Worm (Caenorhabditis elegans) whole organism, L1 larva: ENCODE data around the gene cfim-2.
A peak's percentile ranks its signal among the peaks of the same experiment; 100 is the strongest.

ENCODE experiments used
- C04F5.9 ChIP-seq: sonication (generic microtip); optimal IDR thresholded peaks from 2 replicates; lab custom pipeline; 2016; ENCODE audit warnings: missing genetic modification characterization, missing compliant biosample characterization
- C16A3.4 ChIP-seq: fragments of 150-350 bp; optimal IDR thresholded peaks from 2 replicates; lab custom pipeline; 2014; ENCODE audit warnings: missing biosample characterization, missing genetic modification characterization
- F16B12.6 ChIP-seq: fragments of 150-350 bp; optimal IDR thresholded peaks from 2 replicates; lab custom pipeline; 2014; ENCODE audit warnings: missing biosample characterization, missing genetic modification characterization
- Y116A8C.19 ChIP-seq: sonication (generic microtip); optimal IDR thresholded peaks from 2 replicates; lab custom pipeline; 2016; ENCODE audit warnings: missing compliant biosample characterization, missing genetic modification characterization, borderline replicate concordance
- aha-1 ChIP-seq: fragments of 150-350 bp; optimal IDR thresholded peaks from 2 replicates; lab custom pipeline; 2014; ENCODE audit warnings: missing biosample characterization, missing genetic modification characterization
- aly-2 ChIP-seq: fragments of 150-350 bp; optimal IDR thresholded peaks from 2 replicates; lab custom pipeline; 2014; ENCODE audit warnings: missing biosample characterization, missing genetic modification characterization
- ama-1 ChIP-seq: fragments of 150-350 bp; optimal IDR thresholded peaks from 2 replicates; lab custom pipeline; 2014
- blmp-1 ChIP-seq: fragments of 150-350 bp; optimal IDR thresholded peaks from 2 replicates; lab custom pipeline; 2014; ENCODE audit warnings: missing biosample characterization, missing genetic modification characterization
- ceh-63 ChIP-seq: fragments of 200-800 bp; sonication (Bioruptor generic); optimal IDR thresholded peaks from 2 replicates; lab custom pipeline; 2018; ENCODE audit warnings: mild to moderate bottlenecking, missing genetic modification characterization, missing compliant biosample characterization
- ceh-8 ChIP-seq: fragments of 200-800 bp; sonication (Bioruptor generic); optimal IDR thresholded peaks from 2 replicates; lab custom pipeline; 2018; ENCODE audit warnings: mild to moderate bottlenecking, missing genetic modification characterization, moderate library complexity, missing compliant biosample characterization
- ceh-90 ChIP-seq: sonication (generic microtip); optimal IDR thresholded peaks from 2 replicates; lab custom pipeline; 2016; ENCODE audit warnings: missing genetic modification characterization, missing compliant biosample characterization
- dsc-1 ChIP-seq: sonication (generic microtip); optimal IDR thresholded peaks from 2 replicates; lab custom pipeline; 2016; ENCODE audit warnings: mild to moderate bottlenecking, missing genetic modification characterization, missing compliant biosample characterization
- efl-1 ChIP-seq, 4 experiments: fragments of 150-350 bp; optimal IDR thresholded peaks in 3 of 4; peaks in 1 of 4; 1 replicate in 1 of 4; 2 replicates in 3 of 4; lab custom pipeline; 2014; ENCODE audit warnings: missing biosample characterization in 2 of 4, missing genetic modification characterization in 2 of 4, missing genetic modification reagents in 2 of 4
- egl-13 ChIP-seq: sonication (generic microtip); optimal IDR thresholded peaks from 2 replicates; lab custom pipeline; 2016; ENCODE audit warnings: missing genotype, missing genetic modification reagents, missing genetic modification characterization, missing compliant biosample characterization
- elt-2 ChIP-seq: sonication (generic microtip); optimal IDR thresholded peaks from 2 replicates; lab custom pipeline; 2016; ENCODE audit warnings: missing genetic modification characterization, mild to moderate bottlenecking, inconsistent platforms, missing compliant biosample characterization, missing genetic modification reagents
- elt-3 ChIP-seq, 6 experiments: fragments of 150-350 bp in 1 of 6; sonication (generic microtip); optimal IDR thresholded peaks; 2 replicates each; lab custom pipeline; 2017 to 2018; ENCODE audit warnings: missing biosample characterization in 6 of 6, missing genetic modification characterization in 6 of 6, inconsistent platforms in 1 of 6
- fkh-8 ChIP-seq: sonication (generic microtip); optimal IDR thresholded peaks from 2 replicates; lab custom pipeline; 2016; ENCODE audit warnings: mild to moderate bottlenecking, missing genetic modification characterization, missing compliant biosample characterization
- grh-1 ChIP-seq: fragments of 200-800 bp; sonication (Bioruptor generic); IDR thresholded peaks from 2 replicates; pipeline ENCODE4 v1.3.6; 2022; ENCODE audit warnings: missing genetic modification reagents, missing genetic modification characterization, missing compliant biosample characterization
- hlh-17 ChIP-seq: fragments of 200-800 bp; sonication (Bioruptor generic); optimal IDR thresholded peaks from 2 replicates; lab custom pipeline; 2018; ENCODE audit warnings: missing genetic modification characterization, mild to moderate bottlenecking, missing compliant biosample characterization, moderate library complexity, borderline replicate concordance
- hpl-2 ChIP-seq: fragments of 150-350 bp; optimal IDR thresholded peaks from 2 replicates; lab custom pipeline; 2014; ENCODE audit warnings: missing biosample characterization, missing genetic modification reagents, missing genetic modification characterization
- irx-1 ChIP-seq: sonication (generic microtip); optimal IDR thresholded peaks from 2 replicates; lab custom pipeline; 2016; ENCODE audit warnings: missing genetic modification characterization, missing compliant biosample characterization
- jun-1 ChIP-seq: fragments of 150-350 bp; optimal IDR thresholded peaks from 2 replicates; lab custom pipeline; 2014; ENCODE audit warnings: missing biosample characterization, missing genetic modification reagents, missing genetic modification characterization
- lin-13 ChIP-seq: fragments of 150-350 bp; optimal IDR thresholded peaks from 2 replicates; lab custom pipeline; 2014; ENCODE audit warnings: missing biosample characterization, missing genetic modification reagents, missing genetic modification characterization
- lin-14 ChIP-seq: fragments of 200-800 bp; sonication (Bioruptor generic); optimal IDR thresholded peaks from 2 replicates; lab custom pipeline; 2018; ENCODE audit warnings: mild to moderate bottlenecking, missing genetic modification characterization, moderate library complexity, missing compliant biosample characterization
- lin-35 ChIP-seq, 2 experiments: fragments of 150-350 bp; optimal IDR thresholded peaks; 2 replicates each; lab custom pipeline; 2014; ENCODE audit warnings: missing biosample characterization in 2 of 2, missing genetic modification characterization in 2 of 2, missing genetic modification reagents in 2 of 2
- lin-39 ChIP-seq: fragments of 150-350 bp; optimal IDR thresholded peaks from 2 replicates; lab custom pipeline; 2014; ENCODE audit warnings: missing biosample characterization, missing genetic modification reagents, missing genetic modification characterization
- lsy-2 ChIP-seq, 2 experiments: fragments of 150-350 bp; optimal IDR thresholded peaks; 2 replicates each; lab custom pipeline; 2014; ENCODE audit warnings: missing biosample characterization in 2 of 2, missing genetic modification characterization in 2 of 2
- mab-9 ChIP-seq: fragments of 200-800 bp; sonication (Bioruptor generic); IDR thresholded peaks from 2 replicates; pipeline ENCODE4 v1.3.6; 2022; ENCODE audit warnings: missing genetic modification reagents, missing genetic modification characterization, missing compliant biosample characterization
- mef-2 ChIP-seq: fragments of 150-350 bp; optimal IDR thresholded peaks from 2 replicates; lab custom pipeline; 2014; ENCODE audit warnings: missing biosample characterization, missing genetic modification characterization
- nhr-11 ChIP-seq: fragments of 150-350 bp; optimal IDR thresholded peaks from 2 replicates; lab custom pipeline; 2014; ENCODE audit warnings: missing biosample characterization, missing genetic modification characterization
- nhr-20 ChIP-seq: sonication (generic microtip); optimal IDR thresholded peaks from 2 replicates; lab custom pipeline; 2016; ENCODE audit warnings: mild to moderate bottlenecking, missing genetic modification characterization, missing compliant biosample characterization
- nhr-237 ChIP-seq: fragments of 150-350 bp; optimal IDR thresholded peaks from 2 replicates; lab custom pipeline; 2014; ENCODE audit warnings: missing biosample characterization, missing genetic modification characterization
- nhr-28 ChIP-seq: fragments of 150-350 bp; optimal IDR thresholded peaks from 2 replicates; lab custom pipeline; 2014; ENCODE audit warnings: missing biosample characterization, missing genetic modification characterization
- nhr-47 ChIP-seq: sonication (generic microtip); optimal IDR thresholded peaks from 2 replicates; lab custom pipeline; 2016; ENCODE audit warnings: mild to moderate bottlenecking, missing genetic modification characterization, moderate library complexity, missing compliant biosample characterization
- nhr-76 ChIP-seq: sonication (generic microtip); optimal IDR thresholded peaks from 2 replicates; lab custom pipeline; 2017; ENCODE audit warnings: missing biosample characterization, missing genetic modification characterization
- nhr-77 ChIP-seq: fragments of 150-350 bp; optimal IDR thresholded peaks from 2 replicates; lab custom pipeline; 2014; ENCODE audit warnings: missing biosample characterization, missing genetic modification characterization
- nhr-84 ChIP-seq: sonication (generic microtip); optimal IDR thresholded peaks from 2 replicates; lab custom pipeline; 2017; ENCODE audit warnings: missing biosample characterization, missing genetic modification characterization
- nhr-85 ChIP-seq: sonication (generic microtip); peaks from one replicate; lab custom pipeline; 2016; ENCODE audit warnings: missing genetic modification characterization, inconsistent platforms, missing compliant biosample characterization
- pag-3 ChIP-seq: sonication (generic microtip); optimal IDR thresholded peaks from 2 replicates; lab custom pipeline; 2017; ENCODE audit warnings: missing genetic modification characterization, mild to moderate bottlenecking, missing compliant biosample characterization, antibody characterized with exemption, borderline replicate concordance; ENCODE audit not compliant: insufficient read depth
- pqm-1 ChIP-seq: sonication (generic microtip); optimal IDR thresholded peaks from 3 replicates; lab custom pipeline; 2017; ENCODE audit warnings: missing biosample characterization, missing genetic modification characterization
- skn-1 ChIP-seq: fragments of 150-350 bp; optimal IDR thresholded peaks from 2 replicates; lab custom pipeline; 2014; ENCODE audit warnings: missing biosample characterization, missing genetic modification characterization
- snpc-4 ChIP-seq: fragments of 150-350 bp; optimal IDR thresholded peaks from 2 replicates; lab custom pipeline; 2014; ENCODE audit warnings: missing biosample characterization, missing genetic modification characterization
- snu-23 ChIP-seq: sonication (generic microtip); optimal IDR thresholded peaks from 2 replicates; lab custom pipeline; 2016; ENCODE audit warnings: missing genetic modification characterization, missing compliant biosample characterization
- sptf-1 ChIP-seq: fragments of 150-350 bp; optimal IDR thresholded peaks from 2 replicates; lab custom pipeline; 2014; ENCODE audit warnings: missing biosample characterization, missing genetic modification characterization
- sup-37 ChIP-seq: fragments of 200-800 bp; sonication (Bioruptor generic); optimal IDR thresholded peaks from 2 replicates; lab custom pipeline; 2018; ENCODE audit warnings: mild to moderate bottlenecking, missing genetic modification characterization, missing compliant biosample characterization
- swsn-7 ChIP-seq: sonication (generic microtip); optimal IDR thresholded peaks from 2 replicates; lab custom pipeline; 2016; ENCODE audit warnings: missing genetic modification characterization, missing compliant biosample characterization
- tbx-2 ChIP-seq: sonication (generic microtip); optimal IDR thresholded peaks from 2 replicates; lab custom pipeline; 2016; ENCODE audit warnings: missing genetic modification characterization, missing compliant biosample characterization
- tlp-1 ChIP-seq: fragments of 150-350 bp; optimal IDR thresholded peaks from 2 replicates; lab custom pipeline; 2014; ENCODE audit warnings: missing biosample characterization, missing genetic modification characterization
- unc-30 ChIP-seq: sonication (generic microtip); optimal IDR thresholded peaks from 2 replicates; lab custom pipeline; 2017; ENCODE audit warnings: missing biosample characterization, missing genetic modification characterization
- unc-62 ChIP-seq: fragments of 150-350 bp; optimal IDR thresholded peaks from 2 replicates; lab custom pipeline; 2014; ENCODE audit warnings: missing biosample characterization, missing genetic modification reagents, missing genetic modification characterization
- unc-86 ChIP-seq: sonication (generic microtip); optimal IDR thresholded peaks from 2 replicates; lab custom pipeline; 2016; ENCODE audit warnings: missing genetic modification characterization, missing compliant biosample characterization
- vab-15 ChIP-seq: sonication (generic microtip); optimal IDR thresholded peaks from 2 replicates; lab custom pipeline; 2017; ENCODE audit warnings: missing genotype, mild to moderate bottlenecking, missing genetic modification characterization, missing compliant biosample characterization
- zag-1 ChIP-seq: fragments of 150-350 bp; optimal IDR thresholded peaks from 2 replicates; lab custom pipeline; 2014; ENCODE audit warnings: missing biosample characterization, missing genetic modification characterization
- ztf-11 ChIP-seq, 2 experiments: sonication (generic microtip); optimal IDR thresholded peaks; 2 replicates each; lab custom pipeline; 2016 to 2017; ENCODE audit warnings: missing genetic modification characterization in 2 of 2, missing biosample characterization in 1 of 2, missing compliant biosample characterization in 1 of 2
- ztf-4 ChIP-seq: fragments of 150-350 bp; optimal IDR thresholded peaks from 2 replicates; lab custom pipeline; 2014; ENCODE audit warnings: missing biosample characterization, missing genetic modification characterization

The cfim-2 gene

DNA sequence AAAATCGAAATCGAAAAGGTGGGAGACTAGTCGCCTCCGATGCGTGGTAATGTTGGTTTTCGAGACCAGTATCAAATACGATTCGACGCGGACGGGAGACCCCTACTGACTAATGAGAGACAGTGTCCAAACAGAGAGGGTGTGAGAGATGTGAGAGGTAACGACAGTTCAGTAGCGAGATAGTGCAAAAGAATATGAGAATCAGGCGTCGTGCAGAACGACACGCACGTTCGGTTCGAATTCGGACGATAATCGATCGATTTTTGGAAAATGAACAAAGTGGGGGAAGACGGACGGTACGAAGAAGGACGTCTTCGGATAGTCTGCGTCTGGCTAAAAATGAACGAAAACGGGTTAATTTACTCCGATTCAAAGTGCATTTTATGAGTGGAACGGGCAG is 4.2 kb upstream of the cfim-2 start, which contains the start of gene D1046.16:
Gene D1046.16, plus strand, starts transcription at position 195 of the 400 bp plus-strand sequence.
- TF ChIP-seq skn-1 (tag; lab: Kevin White, UChicago) (no peak), ztf-11 (tag; optimal IDR thresholded peaks at IDR 0.05; lab: Kevin White, UChicago) (no peak), blmp-1 (peak; percentile 83), ceh-8 (GFP tag; lab: Kevin White, UChicago) (no peak), C16A3.4 (no peak), nhr-84 (tag; lab: Kevin White, UChicago) (no peak), pag-3 (tag; lab: Kevin White, UChicago) (no peak), pqm-1 (tag; lab: Kevin White, UChicago) (no peak), tlp-1 (tag; lab: Kevin White, UChicago) (no peak), dsc-1 (no peak), ztf-4 (tag; lab: Kevin White, UChicago) (no peak), nhr-28 (tag; lab: Kevin White, UChicago) (no peak), Y116A8C.19 (tag; lab: Kevin White, UChicago) (no peak), nhr-20 (tag; lab: Kevin White, UChicago) (peak; percentile 61), nhr-47 (tag; lab: Kevin White, UChicago) (no peak), mab-9 (no peak), elt-2 (tag; lab: Kevin White, UChicago) (no peak), irx-1 (no peak), nhr-237 (tag; lab: Kevin White, UChicago) (no peak), lin-13 (GFP tag; lab: Kevin White, UChicago) (no peak), egl-13 (tag; lab: Kevin White, UChicago) (no peak), efl-1 (optimal IDR thresholded peaks at IDR 0.05; lab: Kevin White, UChicago) (peak; percentile 16 to 31), efl-1 (GFP tag; optimal IDR thresholded peaks at IDR 0.05 in 1 of 2; lab: Kevin White, UChicago) (no peak), snu-23 (GFP tag; lab: Kevin White, UChicago) (peak; percentile 70), unc-30 (tag; lab: Kevin White, UChicago) (no peak), lin-35 (GFP tag; optimal IDR thresholded peaks at IDR 0.05; lab: Kevin White, UChicago) (peak; percentile 36 to 66), hlh-17 (GFP tag; lab: Kevin White, UChicago) (no peak), hpl-2 (GFP tag; lab: Kevin White, UChicago) (no peak), ceh-90 (no peak), aly-2 (no peak), C04F5.9 (no peak), F16B12.6 (tag; lab: Kevin White, UChicago) (no peak), fkh-8 (tag; lab: Kevin White, UChicago) (no peak), sup-37 (GFP tag; lab: Kevin White, UChicago) (no peak), zag-1 (tag; lab: Kevin White, UChicago) (no peak), unc-62 (GFP tag; lab: Kevin White, UChicago) (no peak), lin-39 (tag; lab: Kevin White, UChicago) (no peak), ceh-63 (GFP tag; lab: Kevin White, UChicago) (no peak), jun-1 (no peak), tbx-2 (no peak), ama-1 (lab: Kevin White, UChicago) (no peak), lsy-2 (tag; optimal IDR thresholded peaks at IDR 0.05; lab: Kevin White, UChicago) (peak in 1 of 2 experiments; percentile 43), mef-2 (tag; lab: Kevin White, UChicago) (no peak), nhr-85 (tag; lab: Kevin White, UChicago) (no peak), vab-15 (no peak), snpc-4 (tag; lab: Kevin White, UChicago) (no peak), unc-86 (no peak), grh-1 (GFP tag; lab: Robert Waterston, UW) (no peak), nhr-77 (tag; lab: Kevin White, UChicago) (no peak), nhr-76 (no peak), lin-14 (peak; percentile 80), aha-1 (tag; lab: Kevin White, UChicago) (no peak), sptf-1 (tag; lab: Kevin White, UChicago) (no peak), nhr-11 (tag; lab: Kevin White, UChicago) (no peak), elt-3 (tag; optimal IDR thresholded peaks at IDR 0.05; lab: Kevin White, UChicago) (peak in 1 of 6 experiments; percentile 30), swsn-7 (tag; lab: Kevin White, UChicago) (peak; percentile 12)
